Fruit fly (Drosophila melanogaster) whole organism, embryonic: ENCODE results near the gene Mettl5.
A peak's percentile ranks its signal among the peaks of the same experiment; 100 is the strongest.

ENCODE experiments used
- CG10565 ChIP-seq: fragments of 200-800 bp; sonication (Bioruptor generic); optimal IDR thresholded peaks from 3 replicates; lab custom pipeline; 2016; ENCODE audit warnings: missing biosample characterization, mild to moderate bottlenecking, missing genetic modification characterization
- CG11093 ChIP-seq: fragments of 200-800 bp; sonication (Bioruptor generic); IDR thresholded peaks from 3 replicates; pipeline ENCODE4 v1.3.6; 2022; ENCODE audit warnings: missing biosample characterization, missing genetic modification characterization
- CG11456 ChIP-seq: fragments of 200-800 bp; sonication (Bioruptor generic); IDR thresholded peaks from 3 replicates; pipeline ENCODE4 v1.3.6; 2022; ENCODE audit warnings: missing biosample characterization, missing genetic modification characterization
- CG12744 ChIP-seq: fragments of 200-800 bp; sonication (Bioruptor generic); optimal IDR thresholded peaks from 2 replicates; lab custom pipeline; 2016; ENCODE audit warnings: missing biosample characterization, missing genetic modification characterization
- CG15696 ChIP-seq: fragments of 200-800 bp; sonication (Bioruptor generic); optimal IDR thresholded peaks from 2 replicates; lab custom pipeline; 2019; ENCODE audit warnings: missing biosample characterization, mild to moderate bottlenecking, missing genetic modification characterization, moderate library complexity
- CG17186 ChIP-seq: fragments of 200-800 bp; sonication (Bioruptor generic); optimal IDR thresholded peaks from 3 replicates; lab custom pipeline; 2017; ENCODE audit warnings: missing biosample characterization, missing genetic modification reagents, missing genetic modification characterization
- CG17385 ChIP-seq: fragments of 200-800 bp; sonication (Bioruptor generic); optimal IDR thresholded peaks from 3 replicates; lab custom pipeline; 2018; ENCODE audit warnings: missing biosample characterization, mild to moderate bottlenecking, missing genetic modification characterization
- CG17802 ChIP-seq: fragments of 200-800 bp; sonication (Bioruptor generic); optimal IDR thresholded peaks from 2 replicates; lab custom pipeline; 2018; ENCODE audit warnings: missing biosample characterization, mild to moderate bottlenecking, missing genetic modification characterization, moderate library complexity
- CG30431 ChIP-seq: fragments of 200-800 bp; sonication (Bioruptor generic); optimal IDR thresholded peaks from 2 replicates; lab custom pipeline; 2017; ENCODE audit warnings: missing biosample characterization, missing genetic modification characterization
- CG31365 ChIP-seq: fragments of 200-800 bp; sonication (Bioruptor generic); optimal IDR thresholded peaks from 2 replicates; lab custom pipeline; 2018; ENCODE audit warnings: missing biosample characterization, mild to moderate bottlenecking, missing genetic modification characterization
- CG34224 ChIP-seq: fragments of 200-800 bp; sonication (Bioruptor generic); IDR thresholded peaks from 3 replicates; pipeline ENCODE4 v1.3.6; 2022; ENCODE audit warnings: missing biosample characterization, missing genetic modification characterization; ENCODE audit not compliant: partially characterized antibody
- CG43689 ChIP-seq: fragments of 200-800 bp; sonication (Bioruptor generic); IDR thresholded peaks from 2 replicates; pipeline ENCODE4 v1.3.6; 2022; ENCODE audit warnings: missing biosample characterization, missing genetic modification characterization
- CG4820 ChIP-seq: fragments of 200-800 bp; sonication (Bioruptor generic); optimal IDR thresholded peaks from 3 replicates; lab custom pipeline; 2016; ENCODE audit warnings: missing biosample characterization, missing genetic modification characterization
- CG8290 ChIP-seq, 3 experiments: fragments of 200-800 bp; sonication (Bioruptor generic); optimal IDR thresholded peaks; 2 replicates each; lab custom pipeline; 2016 to 2019; ENCODE audit warnings: missing biosample characterization in 3 of 3, missing genetic modification characterization in 3 of 3, mild to moderate bottlenecking in 2 of 3, moderate library complexity in 1 of 3
- CG8765 ChIP-seq: fragments of 200-800 bp; sonication (Bioruptor generic); IDR thresholded peaks from 2 replicates; pipeline ENCODE4 v1.3.6; 2022; ENCODE audit warnings: missing biosample characterization, missing genetic modification characterization
- CG9797 ChIP-seq: fragments of 200-800 bp; sonication (Bioruptor generic); optimal IDR thresholded peaks from 3 replicates; lab custom pipeline; 2018; ENCODE audit warnings: missing biosample characterization, mild to moderate bottlenecking, missing genetic modification characterization
- CG9817 ChIP-seq: fragments of 200-800 bp; sonication (Bioruptor generic); optimal IDR thresholded peaks from 2 replicates; lab custom pipeline; 2018; ENCODE audit warnings: missing biosample characterization, mild to moderate bottlenecking, missing genetic modification characterization, moderate library complexity
- CG9932 ChIP-seq: fragments of 200-800 bp; sonication (Bioruptor generic); IDR thresholded peaks from 2 replicates; pipeline ENCODE4 v1.3.6; 2022; ENCODE audit warnings: missing biosample characterization, missing genetic modification characterization
- Deaf1 ChIP-seq: fragments of 200-800 bp; optimal IDR thresholded peaks from 3 replicates; lab custom pipeline; 2019; ENCODE audit warnings: missing biosample characterization, mild to moderate bottlenecking, missing genetic modification characterization, moderate library complexity
- Dip3 ChIP-seq: fragments of 200-800 bp; sonication (Bioruptor generic); optimal IDR thresholded peaks from 3 replicates; lab custom pipeline; 2016; ENCODE audit warnings: missing biosample characterization, missing genetic modification characterization
- Dp ChIP-seq: fragments of 200-800 bp; sonication (Bioruptor generic); optimal IDR thresholded peaks from 2 replicates; lab custom pipeline; 2018; ENCODE audit warnings: missing biosample characterization, mild to moderate bottlenecking, missing genetic modification characterization, moderate library complexity
- HLH3B ChIP-seq: fragments of 200-800 bp; sonication (Bioruptor generic); IDR thresholded peaks from 2 replicates; pipeline ENCODE4 v1.3.6; 2022; ENCODE audit warnings: missing biosample characterization, missing genetic modification characterization
- Hmx ChIP-seq: fragments of 200-800 bp; sonication (Bioruptor generic); optimal IDR thresholded peaks from 2 replicates; lab custom pipeline; 2016; ENCODE audit warnings: missing biosample characterization, missing genetic modification characterization
- Lpt ChIP-seq: fragments of >200 bp; optimal IDR thresholded peaks from 2 replicates; lab custom pipeline; 2018; ENCODE audit warnings: missing biosample characterization, missing genetic modification characterization
- MESR4 ChIP-seq: fragments of 200-800 bp; sonication (Bioruptor generic); optimal IDR thresholded peaks from 2 replicates; lab custom pipeline; 2018; ENCODE audit warnings: missing biosample characterization, mild to moderate bottlenecking, missing genetic modification characterization, moderate library complexity
- Side ChIP-seq: fragments of 200-800 bp; sonication (Bioruptor generic); optimal IDR thresholded peaks from 2 replicates; lab custom pipeline; 2016; ENCODE audit warnings: missing biosample characterization, missing genetic modification characterization
- Sox100B ChIP-seq: fragments of 200-800 bp; sonication (Bioruptor generic); optimal IDR thresholded peaks from 3 replicates; lab custom pipeline; 2018; ENCODE audit warnings: missing biosample characterization, mild to moderate bottlenecking, missing genetic modification characterization
- TFAM ChIP-seq: fragments of 200-800 bp; sonication (Bioruptor generic); optimal IDR thresholded peaks from 2 replicates; lab custom pipeline; 2017; ENCODE audit warnings: missing biosample characterization, missing genetic modification characterization, inconsistent platforms
- ap ChIP-seq: fragments of 200-800 bp; sonication (Bioruptor generic); IDR thresholded peaks from 2 replicates; pipeline ENCODE4 v1.3.6; 2022; ENCODE audit warnings: missing biosample characterization, missing genetic modification characterization
- ara ChIP-seq: fragments of 200-800 bp; sonication (Bioruptor generic); IDR thresholded peaks from 2 replicates; pipeline ENCODE4 v1.3.6; 2022; ENCODE audit warnings: missing biosample characterization, missing genetic modification characterization
- bab2 ChIP-seq: fragments of 200-800 bp; sonication (Bioruptor generic); optimal IDR thresholded peaks from 2 replicates; lab custom pipeline; 2016; ENCODE audit warnings: missing biosample characterization, missing genetic modification characterization
- bowl ChIP-seq: fragments of 200-800 bp; sonication (Bioruptor generic); IDR thresholded peaks from 2 replicates; pipeline ENCODE4 v1.3.6; 2022; ENCODE audit warnings: missing biosample characterization, missing genetic modification characterization
- chm ChIP-seq: fragments of 200-800 bp; sonication (Bioruptor generic); IDR thresholded peaks from 2 replicates; pipeline ENCODE4 v1.3.6; 2022; ENCODE audit warnings: missing biosample characterization, missing genetic modification characterization
- da ChIP-seq: fragments of 200-800 bp; sonication (Bioruptor generic); optimal IDR thresholded peaks from 2 replicates; lab custom pipeline; 2016; ENCODE audit warnings: missing biosample characterization, missing genetic modification characterization
- dysf ChIP-seq: fragments of 200-800 bp; sonication (Bioruptor generic); IDR thresholded peaks from 3 replicates; pipeline ENCODE4 v1.3.6; 2022; ENCODE audit warnings: missing biosample characterization, missing genetic modification characterization
- ewg ChIP-seq: fragments of 200-800 bp; sonication (Bioruptor generic); optimal IDR thresholded peaks from 3 replicates; lab custom pipeline; 2017; ENCODE audit warnings: mild to moderate bottlenecking, missing biosample characterization, missing genetic modification reagents, missing genetic modification characterization
- exex ChIP-seq: fragments of 200-800 bp; sonication (Bioruptor generic); optimal IDR thresholded peaks from 4 replicates; lab custom pipeline; 2018; ENCODE audit warnings: missing biosample characterization, mild to moderate bottlenecking, missing genetic modification characterization, moderate library complexity
- fd3F ChIP-seq: fragments of 200-800 bp; sonication (Bioruptor generic); optimal IDR thresholded peaks from 2 replicates; lab custom pipeline; 2018; ENCODE audit warnings: missing biosample characterization, mild to moderate bottlenecking, missing genetic modification characterization, moderate library complexity
- hbn ChIP-seq: fragments of 200-800 bp; sonication (Bioruptor generic); IDR thresholded peaks from 2 replicates; pipeline ENCODE4 v1.3.6; 2022; ENCODE audit warnings: missing biosample characterization, missing genetic modification characterization; ENCODE audit not compliant: partially characterized antibody
- jumu ChIP-seq: fragments of 200-800 bp; sonication (Bioruptor generic); optimal IDR thresholded peaks from 3 replicates; lab custom pipeline; 2016; ENCODE audit warnings: missing biosample characterization, missing genetic modification characterization
- oc ChIP-seq: fragments of 200-800 bp; sonication (Bioruptor generic); optimal IDR thresholded peaks from 2 replicates; lab custom pipeline; 2018; ENCODE audit warnings: missing biosample characterization, mild to moderate bottlenecking, missing genetic modification characterization, moderate library complexity
- sim ChIP-seq: fragments of 200-800 bp; sonication (Bioruptor generic); IDR thresholded peaks from 2 replicates; pipeline ENCODE4 v1.3.6; 2022; ENCODE audit warnings: missing biosample characterization, missing genetic modification characterization
- slbo ChIP-seq: fragments of 200-800 bp; sonication (Bioruptor generic); IDR thresholded peaks from 2 replicates; pipeline ENCODE4 v1.3.6; 2022; ENCODE audit warnings: missing biosample characterization, missing genetic modification characterization
- tap ChIP-seq: fragments of 200-800 bp; optimal IDR thresholded peaks from 3 replicates; lab custom pipeline; 2019; ENCODE audit warnings: missing biosample characterization, mild to moderate bottlenecking, missing genetic modification characterization, moderate library complexity
- usp ChIP-seq: fragments of >200 bp; optimal IDR thresholded peaks from 2 replicates; lab custom pipeline; 2017; ENCODE audit warnings: missing biosample characterization, missing genetic modification characterization
- vnd ChIP-seq: fragments of 200-800 bp; sonication (Bioruptor generic); IDR thresholded peaks from 3 replicates; pipeline ENCODE4 v1.3.6; 2022; ENCODE audit warnings: missing biosample characterization, missing genetic modification characterization; ENCODE audit not compliant: partially characterized antibody
- zen ChIP-seq: fragments of 200-800 bp; sonication (Bioruptor generic); optimal IDR thresholded peaks from 3 replicates; lab custom pipeline; 2018; ENCODE audit warnings: missing biosample characterization, mild to moderate bottlenecking, missing genetic modification characterization, moderate library complexity
- zen2 ChIP-seq: fragments of 200-800 bp; sonication (Bioruptor generic); IDR thresholded peaks from 3 replicates; pipeline ENCODE4 v1.3.6; 2022; ENCODE audit warnings: missing biosample characterization, missing genetic modification characterization; ENCODE audit not compliant: partially characterized antibody
- zfh2 ChIP-seq: fragments of 200-800 bp; sonication (Bioruptor generic); optimal IDR thresholded peaks from 2 replicates; lab custom pipeline; 2016; ENCODE audit warnings: missing biosample characterization, missing genetic modification characterization

Mettl5 gene

dm6 chr3L:19292440-19293175 is 29.0 kb downstream of the Mettl5 start, which contains the start of gene Gbs-76A (continued):
- no peak for TF ChIP-seq bowl (GFP tag; lab: Robert Waterston, UW)
- TF ChIP-seq TFAM (GFP tag; lab: Kevin White, UChicago), result peak; percentile 11
- TF ChIP-seq dysf, result peak; percentile 85; the same call in 2 of the 3 replicates
- TF ChIP-seq Deaf1 (tag; lab: Kevin White, UChicago), result peak; percentile 58
- peak; percentile 26 for TF ChIP-seq CG17802 (tag; lab: Kevin White, UChicago)
- peak; percentile 77 for TF ChIP-seq exex (tag; lab: Kevin White, UChicago)
- TF ChIP-seq da (GFP tag; lab: Kevin White, UChicago), result no peak
- TF ChIP-seq HLH3B, result peak; percentile 60; the same call in 1 of the 2 replicates
- no peak for TF ChIP-seq CG10565 (GFP tag; lab: Kevin White, UChicago)
- TF ChIP-seq fd3F, result peak; percentile 67
- TF ChIP-seq zen (tag; lab: Kevin White, UChicago), result peak; percentile 73
- peak; percentile 80; the same call in 1 of the 2 replicates for TF ChIP-seq slbo
- no peak for TF ChIP-seq zfh2 (GFP tag; lab: Kevin White, UChicago)
- TF ChIP-seq Dp (GFP tag; lab: Kevin White, UChicago), result no peak
- TF ChIP-seq CG43689, result no peak
- TF ChIP-seq ewg (GFP tag; lab: Kevin White, UChicago), result peak; percentile 65
- no peak for TF ChIP-seq Hmx (GFP tag; lab: Kevin White, UChicago)
- TF ChIP-seq CG9817 (tag; lab: Kevin White, UChicago), result peak; percentile 74
- peak; percentile 75 for TF ChIP-seq tap (tag; lab: Kevin White, UChicago)
- no peak for TF ChIP-seq hbn (GFP tag; lab: Robert Waterston, UW)
- no peak for TF ChIP-seq zen2 (GFP tag; lab: Robert Waterston, UW)
- no peak for TF ChIP-seq CG17186 (GFP tag; lab: Kevin White, UChicago)
- 0 out of 3 replicates have a peak, but pooled peaks have one; percentile 35 for TF ChIP-seq vnd (GFP tag; lab: Robert Waterston, UW)
- TF ChIP-seq CG31365 (tag; lab: Kevin White, UChicago), result no peak
- TF ChIP-seq CG8765 (GFP tag; lab: Robert Waterston, UW), result no peak
- no peak for TF ChIP-seq MESR4 (GFP tag; lab: Kevin White, UChicago)
- TF ChIP-seq Side, result no peak
- peak; percentile 29 for TF ChIP-seq CG12744
- TF ChIP-seq bab2 (GFP tag; lab: Kevin White, UChicago), result no peak
- TF ChIP-seq Lpt (GFP tag; lab: Kevin White, UChicago), result no peak
- TF ChIP-seq oc (tag; lab: Kevin White, UChicago), result peak; percentile 89
- no peak for TF ChIP-seq jumu
- TF ChIP-seq CG30431, result peak; percentile 45
- TF ChIP-seq CG11456, result no peak
- no peak for TF ChIP-seq sim (GFP tag; lab: Robert Waterston, UW)
- TF ChIP-seq chm (GFP tag; lab: Robert Waterston, UW), result no peak; the same call in 1 of the 2 replicates
- TF ChIP-seq CG15696, result peak; percentile 64
- TF ChIP-seq Sox100B (GFP tag; lab: Kevin White, UChicago), result peak; percentile 85
- TF ChIP-seq usp (GFP tag; lab: Kevin White, UChicago), result no peak
- peak; percentile 49; the same call in 1 of the 2 replicates for TF ChIP-seq ap (GFP tag; lab: Robert Waterston, UW)
- TF ChIP-seq ara (GFP tag; lab: Robert Waterston, UW), result peak; percentile 73; the same call in 1 of the 2 replicates
- peak; percentile 85 for TF ChIP-seq CG17385
- peak; percentile 81 for TF ChIP-seq CG9932
- peak; percentile 36 for TF ChIP-seq CG4820
- peak; percentile 65; the same call in 1 of the 3 replicates for TF ChIP-seq CG34224 (GFP tag; lab: Robert Waterston, UW)
- no peak for TF ChIP-seq CG9797 (GFP tag; lab: Kevin White, UChicago)
- no peak for TF ChIP-seq Dip3 (GFP tag; lab: Kevin White, UChicago)
- no peak for TF ChIP-seq CG8290 (GFP tag; optimal IDR thresholded peaks at IDR 0.05; lab: Kevin White, UChicago)
- peak in 1 of 2 experiments; percentile 13 for TF ChIP-seq CG8290 (tag; optimal IDR thresholded peaks at IDR 0.05; lab: Kevin White, UChicago)
- 0 out of 3 replicates have a peak, but pooled peaks have one; percentile 57 for TF ChIP-seq CG11093
